Worm (Caenorhabditis elegans): ENCODE results near the gene T20B3.1.

- TF ChIP-seq pha-4 (tag; optimal IDR thresholded peaks at IDR 0.05) (no peak), mep-1 (tag; optimal IDR thresholded peaks at IDR 0.05) (no peak), nhr-12 (tag; optimal IDR thresholded peaks at IDR 0.05) (no peak), ceh-83 (GFP tag; optimal IDR thresholded peaks at IDR 0.05) (no peak), unc-62 (GFP tag; optimal IDR thresholded peaks at IDR 0.05) (no peak)
Measured at ce11 chrV:16779281-16779597, 36.1 kb upstream of the T20B3.1 start.

All from whole organism, mixed stage, embryonic.